Worm (Caenorhabditis elegans): Measurements from ENCODE around the gene Y43F8C.17.

Y43F8C.17 gene

ce11 chrV:19670866-19671265 lies 45.1 kb upstream of the Y43F8C.17 start:
- no peak for TF ChIP-seq Y75B8A.6 (GFP tag; IDR thresholded peaks at IDR 0.05)
- TF ChIP-seq cey-2 (tag; optimal IDR thresholded peaks at IDR 0.05; ENCODE audit: borderline replicate concordance, insufficient read depth) = no peak
- no peak for TF ChIP-seq hmg-1.1 (GFP tag; IDR thresholded peaks at IDR 0.05)
- TF ChIP-seq hlh-11 (tag; optimal IDR thresholded peaks at IDR 0.05) = no peak
- TF ChIP-seq nhr-25 (tag; optimal IDR thresholded peaks at IDR 0.05; ENCODE audit: borderline replicate concordance, insufficient read depth) = no peak
- no peak for TF ChIP-seq zfp-3 (GFP tag; conservative IDR thresholded peaks at IDR 0.05)
- no peak for TF ChIP-seq fkh-10 (GFP tag; optimal IDR thresholded peaks at IDR 0.05)
- no peak for TF ChIP-seq lin-1 (GFP tag; IDR thresholded peaks at IDR 0.05)
- TF ChIP-seq daf-16 (GFP tag; optimal IDR thresholded peaks at IDR 0.05) = no peak
- TF ChIP-seq daf-16 (tag; optimal IDR thresholded peaks at IDR 0.05) = no peak
- TF ChIP-seq tag-97 (GFP tag; IDR thresholded peaks at IDR 0.05) = no peak
- TF ChIP-seq D1046.2 (GFP tag; IDR thresholded peaks at IDR 0.05) = no peak
- no peak for TF ChIP-seq ceh-82 (tag; optimal IDR thresholded peaks at IDR 0.05)
- no peak for TF ChIP-seq aly-2 (tag; optimal IDR thresholded peaks at IDR 0.05)
- TF ChIP-seq lim-7 (GFP tag; IDR thresholded peaks at IDR 0.05) = no peak
- TF ChIP-seq dmd-9 (GFP tag; IDR thresholded peaks at IDR 0.05) = no peak
- TF ChIP-seq dmd-6 (GFP tag; IDR thresholded peaks at IDR 0.05) = no peak
- TF ChIP-seq ZK337.2 (GFP tag; IDR thresholded peaks at IDR 0.05) = no peak
- no peak for TF ChIP-seq zip-2 (tag; optimal IDR thresholded peaks at IDR 0.05)

ce11 chrV:19671816-19672215 lies 44.1 kb upstream of the Y43F8C.17 start:
- peak; percentile 83 for TF ChIP-seq aha-1 (tag)
- peak; percentile 60 for TF ChIP-seq set-16 (GFP tag; IDR thresholded peaks at IDR 0.05)
- no peak for TF ChIP-seq lir-3 (tag; optimal IDR thresholded peaks at IDR 0.05)

ce11 chrV:19672357-19672756 lies 43.6 kb upstream of the Y43F8C.17 start:
- TF ChIP-seq tag-97 (GFP tag; IDR thresholded peaks at IDR 0.05) (no peak), sdz-12 (GFP tag; optimal IDR thresholded peaks at IDR 0.05) (no peak), nhr-102 (tag; optimal IDR thresholded peaks at IDR 0.05) (peak; percentile 47), lir-3 (tag; optimal IDR thresholded peaks at IDR 0.05) (no peak), ceh-62 (tag; optimal IDR thresholded peaks at IDR 0.05) (no peak), zag-1 (tag; optimal IDR thresholded peaks at IDR 0.05) (no peak), daf-16 (GFP tag; optimal IDR thresholded peaks at IDR 0.05) (no peak), daf-16 (tag; optimal IDR thresholded peaks at IDR 0.05) (peak; percentile 47), R02D3.7 (tag; optimal IDR thresholded peaks at IDR 0.05) (no peak), pha-4 (GFP tag; IDR thresholded peaks at IDR 0.05) (no peak), pha-4 (tag; optimal IDR thresholded peaks at IDR 0.05) (no peak), nhr-76 (tag; optimal IDR thresholded peaks at IDR 0.05) (no peak), unc-62 (GFP tag; optimal IDR thresholded peaks at IDR 0.05 in 1 of 2) (no peak), unc-62 (tag; optimal IDR thresholded peaks at IDR 0.05) (no peak), pqm-1 (tag; optimal IDR thresholded peaks at IDR 0.05) (peak; percentile 91), zip-2 (tag; optimal IDR thresholded peaks at IDR 0.05) (no peak), nhr-42 (GFP tag; IDR thresholded peaks at IDR 0.05) (no peak), Y105C5A.15 (GFP tag; IDR thresholded peaks at IDR 0.05) (no peak), lim-7 (GFP tag; IDR thresholded peaks at IDR 0.05) (no peak), lsy-2 (tag; optimal IDR thresholded peaks at IDR 0.05) (no peak), dmd-6 (GFP tag; IDR thresholded peaks at IDR 0.05) (peak; percentile 64; the same call in 1 of the 2 replicates), fos-1 (tag; optimal IDR thresholded peaks at IDR 0.05) (no peak), dve-1 (tag; optimal IDR thresholded peaks at IDR 0.05; ENCODE audit: insufficient read depth) (peak; percentile 43), lin-15B (tag; optimal IDR thresholded peaks at IDR 0.05) (no peak), attf-4 (tag; optimal IDR thresholded peaks at IDR 0.05) (no peak), D1046.2 (GFP tag; IDR thresholded peaks at IDR 0.05) (no peak), daf-12 (tag; optimal IDR thresholded peaks at IDR 0.05) (no peak), ctbp-1 (GFP tag; IDR thresholded peaks at IDR 0.05) (no peak), unc-39 (tag; optimal IDR thresholded peaks at IDR 0.05) (no peak), hlh-11 (tag; optimal IDR thresholded peaks at IDR 0.05) (peak; percentile 66), mep-1 (tag; optimal IDR thresholded peaks at IDR 0.05) (peak; percentile 12), php-3 (GFP tag; IDR thresholded peaks at IDR 0.05) (0 out of 2 replicates have a peak, but pooled peaks have one; percentile 7), hif-1 (tag; optimal IDR thresholded peaks at IDR 0.05) (no peak), ceh-28 (tag; optimal IDR thresholded peaks at IDR 0.05) (no peak), snpc-1.2 (GFP tag; IDR thresholded peaks at IDR 0.05) (no peak)

Measured in whole organism, L4 larva.